Fruit fly (Drosophila melanogaster) whole organism, adult: Measurements from ENCODE around the gene haf.

ENCODE experiments used
- CG11617 ChIP-seq: fragments of 200-800 bp; sonication (Bioruptor generic); optimal IDR thresholded peaks from 2 replicates; lab custom pipeline; 2017; ENCODE audit warnings: mild to moderate bottlenecking, missing biosample characterization, missing genetic modification reagents, missing genetic modification characterization
- CG12768 ChIP-seq: fragments of 200-800 bp; sonication (Bioruptor generic); optimal IDR thresholded peaks from 2 replicates; lab custom pipeline; 2017; ENCODE audit warnings: missing biosample characterization, missing genetic modification characterization, mild to moderate bottlenecking, moderate library complexity, missing genetic modification reagents
- CG14711 ChIP-seq: fragments of 200-800 bp; sonication (Bioruptor generic); optimal IDR thresholded peaks from 2 replicates; lab custom pipeline; 2018; ENCODE audit warnings: missing biosample characterization, mild to moderate bottlenecking, missing genetic modification characterization, moderate library complexity
- CG1620 ChIP-seq: fragments of 200-800 bp; sonication (Bioruptor generic); optimal IDR thresholded peaks from 2 replicates; lab custom pipeline; 2016; ENCODE audit warnings: missing biosample characterization, missing genetic modification characterization
- CG7045 ChIP-seq: fragments of 200-800 bp; sonication (Bioruptor generic); optimal IDR thresholded peaks from 2 replicates; lab custom pipeline; 2017; ENCODE audit warnings: missing biosample characterization, mild to moderate bottlenecking, missing genetic modification characterization
- Clk ChIP-seq: fragments of 200-800 bp; sonication (Bioruptor generic); optimal IDR thresholded peaks from 2 replicates; lab custom pipeline; 2017; ENCODE audit warnings: missing biosample characterization, missing genetic modification characterization
- Crg-1 ChIP-seq: fragments of 200-800 bp; sonication (Bioruptor generic); optimal IDR thresholded peaks from 2 replicates; lab custom pipeline; 2016; ENCODE audit warnings: missing biosample characterization, missing genetic modification characterization
- Mnt ChIP-seq: fragments of 200-800 bp; sonication (Bioruptor generic); optimal IDR thresholded peaks from 2 replicates; lab custom pipeline; 2016; ENCODE audit warnings: missing biosample characterization, mild to moderate bottlenecking, missing genetic modification characterization
- bab1 ChIP-seq: fragments of 200-800 bp; sonication (Bioruptor generic); optimal IDR thresholded peaks from 3 replicates; lab custom pipeline; 2019; ENCODE audit warnings: missing biosample characterization, mild to moderate bottlenecking, missing genetic modification characterization, moderate library complexity
- cnc ChIP-seq, 2 experiments: fragments of >200 bp; optimal IDR thresholded peaks; 2 replicates each; lab custom pipeline; 2017
- ovo ChIP-seq: fragments of 200-800 bp; sonication (Bioruptor generic); optimal IDR thresholded peaks from 2 replicates; lab custom pipeline; 2016; ENCODE audit warnings: missing biosample characterization, missing genetic modification characterization
- pad ChIP-seq: fragments of 200-800 bp; sonication (Bioruptor generic); optimal IDR thresholded peaks from 3 replicates; lab custom pipeline; 2017; ENCODE audit warnings: missing biosample characterization, missing genetic modification characterization, mild to moderate bottlenecking, moderate library complexity, missing genetic modification reagents
- tj ChIP-seq: fragments of 200-800 bp; sonication (Bioruptor generic); optimal IDR thresholded peaks from 3 replicates; lab custom pipeline; 2017; ENCODE audit warnings: missing biosample characterization, mild to moderate bottlenecking, missing genetic modification characterization, moderate library complexity
- toe ChIP-seq: fragments of 200-800 bp; sonication (Bioruptor generic); optimal IDR thresholded peaks from 2 replicates; lab custom pipeline; 2016; ENCODE audit warnings: missing biosample characterization, missing genetic modification characterization

- TF ChIP-seq CG11617 (GFP tag; lab: Kevin White, UChicago) (no peak), pad (GFP tag; lab: Kevin White, UChicago) (no peak), Clk (GFP tag; lab: Kevin White, UChicago) (no peak), CG1620 (no peak), tj (no peak), CG12768 (GFP tag; lab: Kevin White, UChicago) (no peak), CG14711 (tag; lab: Kevin White, UChicago) (no peak), cnc (optimal IDR thresholded peaks at IDR 0.05; lab: Kevin White, UChicago) (no peak), ovo (GFP tag; lab: Kevin White, UChicago) (no peak), bab1 (GFP tag; lab: Kevin White, UChicago) (no peak), toe (GFP tag; lab: Kevin White, UChicago) (no peak), Crg-1 (no peak), CG7045 (no peak), Mnt (no peak)
These were observed 19.7 kb upstream of the haf start for dm6 chr2L:1535231-1535630.
